Fruit fly (Drosophila melanogaster) S2 (cell line): ENCODE data around the gene DopEcR.

Source experiments
- CG8478 ChIP-seq: fragments of >200 bp; optimal IDR thresholded peaks from 2 replicates; lab custom pipeline; 2018
- CTCF ChIP-seq, 2 experiments: fragments of >200 bp; optimal IDR thresholded peaks; 2 replicates each; lab custom pipeline; 2018

- TF ChIP-seq CG8478 (lab: Kevin White, UChicago) (no peak), CTCF (optimal IDR thresholded peaks at IDR 0.05; lab: Kevin White, UChicago) (no peak)
Observed at dm6 chr3L:4318677-4319580, 61.3 kb downstream of the DopEcR start, which contains the start of gene PMP34.
